Worm (Caenorhabditis elegans): Measurements from ENCODE around the gene F21D9.3.

Gene F21D9.3

DNA sequence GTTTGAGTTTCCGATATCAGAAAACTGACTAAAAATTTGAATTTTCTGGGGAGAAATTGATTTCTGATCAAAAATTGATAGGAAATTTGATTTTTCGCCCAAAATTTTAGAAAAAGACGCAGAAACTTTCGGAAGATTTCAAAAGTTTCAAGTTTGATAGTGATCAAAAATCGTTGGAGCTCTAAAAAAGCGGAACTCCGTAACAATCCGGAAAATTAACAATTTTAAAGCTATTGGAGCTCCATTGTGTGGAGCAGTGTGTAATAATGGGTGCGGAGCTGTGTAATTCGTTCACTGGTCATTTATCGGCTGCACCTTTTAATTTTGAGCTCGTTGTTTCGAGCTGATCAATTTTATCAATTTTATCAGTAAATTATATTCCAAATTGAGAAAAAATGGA is 4.0 kb downstream of the F21D9.3 start, which contains the start of gene F21D9.4:
F21D9.4 (plus strand) TSS at position 301 of the 400 bp plus-strand sequence.
- TF ChIP-seq nhr-12 (tag; optimal IDR thresholded peaks at IDR 0.05), result no peak
- TF ChIP-seq nfya-1 (tag; optimal IDR thresholded peaks at IDR 0.05; ENCODE audit: insufficient read depth), result no peak
- no peak for TF ChIP-seq snpc-4 (tag; optimal IDR thresholded peaks at IDR 0.05)
- no peak for TF ChIP-seq eor-1 (tag; optimal IDR thresholded peaks at IDR 0.05)
- no peak for TF ChIP-seq ceh-16 (tag; optimal IDR thresholded peaks at IDR 0.05)
- no peak for TF ChIP-seq aly-2 (tag; optimal IDR thresholded peaks at IDR 0.05)
- TF ChIP-seq elt-1 (tag; optimal IDR thresholded peaks at IDR 0.05), result no peak
- TF ChIP-seq nhr-77 (tag; optimal IDR thresholded peaks at IDR 0.05), result no peak

DNA sequence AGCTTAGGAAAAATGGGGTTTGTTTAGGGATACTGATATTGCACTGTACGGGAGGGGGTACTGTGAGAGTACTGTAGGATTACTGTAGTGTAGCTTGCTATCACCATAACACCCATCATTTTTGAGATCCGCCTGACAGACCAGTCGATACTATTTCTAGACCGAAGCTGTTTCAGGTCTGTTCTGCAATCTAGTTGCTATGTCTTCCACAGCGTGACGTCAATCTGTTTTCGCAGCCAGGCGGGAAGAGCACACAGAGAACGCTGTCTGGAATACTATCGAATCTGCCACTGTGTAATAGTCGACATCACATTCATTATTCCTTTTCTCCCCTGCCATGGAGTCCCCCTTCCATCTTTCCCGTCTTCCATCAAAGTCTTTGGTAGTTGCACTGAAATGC is 5.7 kb downstream of the F21D9.3 start, which contains the start of gene F21D9.11:
F21D9.11 (plus strand) TSS at position 301 of the 400 bp plus-strand sequence.
- TF ChIP-seq nhr-12 (tag; optimal IDR thresholded peaks at IDR 0.05) (no peak), nhr-76 (tag; optimal IDR thresholded peaks at IDR 0.05) (no peak), ama-1 (optimal IDR thresholded peaks at IDR 0.05) (no peak), egl-27 (tag; optimal IDR thresholded peaks at IDR 0.05) (no peak)

DNA sequence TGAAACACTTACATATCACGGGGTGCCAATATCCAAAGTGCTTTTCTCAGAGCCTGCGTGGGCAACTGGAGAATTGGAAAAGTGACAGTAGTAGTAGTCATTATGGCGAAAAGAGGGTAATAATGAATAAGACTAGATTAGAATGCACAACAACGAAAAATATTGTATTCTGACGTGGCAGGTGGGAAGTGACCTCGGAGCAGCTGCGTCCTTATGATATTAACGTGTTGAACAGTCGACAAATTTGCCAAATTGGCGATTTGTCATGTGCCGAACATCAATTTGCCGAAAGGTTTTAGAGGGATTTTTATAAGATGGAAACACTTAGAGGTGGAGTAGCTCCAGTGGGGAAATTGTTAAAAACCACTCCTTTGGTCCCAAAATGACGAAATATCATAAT is 6.6 kb downstream of the F21D9.3 start, which contains the start of gene str-81:
str-81 (minus strand) TSS at position 101 of the 400 bp plus-strand sequence.
- no peak for TF ChIP-seq fkh-10 (GFP tag; optimal IDR thresholded peaks at IDR 0.05)
- no peak for TF ChIP-seq egl-5 (tag; optimal IDR thresholded peaks at IDR 0.05)
- no peak for TF ChIP-seq mml-1 (tag; optimal IDR thresholded peaks at IDR 0.05)
- TF ChIP-seq lsy-12 (tag; optimal IDR thresholded peaks at IDR 0.05), result no peak
- TF ChIP-seq ztf-11 (tag; optimal IDR thresholded peaks at IDR 0.05), result no peak
- no peak for TF ChIP-seq pha-4 (tag; optimal IDR thresholded peaks at IDR 0.05)
- no peak for TF ChIP-seq nhr-12 (tag; optimal IDR thresholded peaks at IDR 0.05)
- TF ChIP-seq mdl-1 (tag; optimal IDR thresholded peaks at IDR 0.05), result no peak
- no peak for TF ChIP-seq nhr-11 (tag; optimal IDR thresholded peaks at IDR 0.05)
- no peak for TF ChIP-seq ceh-16 (tag; optimal IDR thresholded peaks at IDR 0.05)
- TF ChIP-seq elt-3 (tag; optimal IDR thresholded peaks at IDR 0.05), result no peak
- TF ChIP-seq pqm-1 (tag; optimal IDR thresholded peaks at IDR 0.05), result no peak
- no peak for TF ChIP-seq eor-1 (tag; optimal IDR thresholded peaks at IDR 0.05)
- no peak for TF ChIP-seq nhr-237 (tag; optimal IDR thresholded peaks at IDR 0.05)
- no peak for TF ChIP-seq ZK546.5 (tag; optimal IDR thresholded peaks at IDR 0.05)
- no peak for TF ChIP-seq zag-1 (tag; optimal IDR thresholded peaks at IDR 0.05)
- TF ChIP-seq fos-1 (tag; optimal IDR thresholded peaks at IDR 0.05), result no peak
- TF ChIP-seq daf-12 (tag; optimal IDR thresholded peaks at IDR 0.05), result no peak
- TF ChIP-seq unc-39 (tag; optimal IDR thresholded peaks at IDR 0.05), result no peak
- TF ChIP-seq unc-62 (GFP tag; optimal IDR thresholded peaks at IDR 0.05), result no peak

DNA sequence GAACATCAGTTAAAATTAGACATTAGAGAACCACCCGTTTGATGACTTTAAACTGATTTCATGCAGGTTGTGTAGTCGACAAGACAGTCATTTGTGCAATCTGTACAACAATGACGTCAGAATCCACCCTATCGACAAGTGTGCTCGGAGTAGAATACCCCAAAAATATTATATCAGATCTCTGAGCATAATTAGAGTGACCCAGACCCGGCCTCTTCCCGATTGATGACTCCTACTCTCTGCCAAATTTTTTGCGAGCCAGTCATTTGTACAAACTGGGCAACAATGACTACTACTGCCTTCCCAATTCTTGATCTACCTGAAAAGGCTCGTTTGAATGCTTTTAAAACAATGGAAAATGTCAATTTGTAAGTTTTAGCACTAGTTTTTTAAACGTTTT is 17.4 kb downstream of the F21D9.3 start, which contains the start of the genes fbxb-115 and fbxb-1:
fbxb-115 (minus strand) TSS at position 101 of the 400 bp plus-strand sequence.
fbxb-1 (plus strand) TSS at position 226 of the 400 bp plus-strand sequence.
- TF ChIP-seq nhr-23 (tag; optimal IDR thresholded peaks at IDR 0.05) (no peak), R02D3.7 (tag; optimal IDR thresholded peaks at IDR 0.05) (no peak), aly-2 (tag; optimal IDR thresholded peaks at IDR 0.05) (no peak), lin-15B (tag; optimal IDR thresholded peaks at IDR 0.05) (no peak), elt-2 (tag; optimal IDR thresholded peaks at IDR 0.05) (no peak), nhr-77 (tag; optimal IDR thresholded peaks at IDR 0.05) (no peak), sea-2 (GFP tag; optimal IDR thresholded peaks at IDR 0.05) (no peak), eor-1 (tag; optimal IDR thresholded peaks at IDR 0.05) (no peak), nhr-76 (tag; optimal IDR thresholded peaks at IDR 0.05) (no peak), nhr-12 (tag; optimal IDR thresholded peaks at IDR 0.05) (no peak), elt-3 (tag; optimal IDR thresholded peaks at IDR 0.05) (no peak), egl-27 (tag; optimal IDR thresholded peaks at IDR 0.05) (no peak), fkh-10 (GFP tag; optimal IDR thresholded peaks at IDR 0.05) (no peak), ceh-16 (tag; optimal IDR thresholded peaks at IDR 0.05) (no peak), ceh-9 (tag; optimal IDR thresholded peaks at IDR 0.05) (no peak), unc-62 (GFP tag; optimal IDR thresholded peaks at IDR 0.05) (no peak), nhr-43 (tag; optimal IDR thresholded peaks at IDR 0.05; ENCODE audit: poor library complexity, severe bottlenecking) (no peak)

DNA sequence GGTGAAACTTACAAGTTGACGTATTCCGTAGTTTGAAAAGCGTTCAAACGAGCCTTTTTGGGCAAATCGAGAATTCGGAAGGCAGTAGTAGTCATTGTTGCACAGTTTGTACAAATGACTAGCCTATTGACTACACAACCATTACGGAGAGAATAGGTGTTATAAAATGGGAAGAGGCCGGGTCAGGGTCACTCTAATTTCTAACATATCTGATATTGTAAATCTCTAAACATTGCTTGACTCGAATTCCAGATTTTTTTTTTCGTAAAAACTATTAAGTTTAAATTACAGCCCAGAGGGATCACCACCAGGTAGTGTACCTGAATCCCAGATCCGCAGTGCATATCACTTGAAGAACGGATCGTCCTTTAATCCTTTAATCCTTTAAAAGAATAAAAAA is 20.3 kb downstream of the F21D9.3 start, which contains the start of gene fbxb-2:
fbxb-2 (minus strand) TSS at position 101 of the 400 bp plus-strand sequence.
- no peak for TF ChIP-seq ceh-9 (tag; optimal IDR thresholded peaks at IDR 0.05)
- TF ChIP-seq nhr-77 (tag; optimal IDR thresholded peaks at IDR 0.05), result no peak
- no peak for TF ChIP-seq elt-1 (tag; optimal IDR thresholded peaks at IDR 0.05)
- no peak for TF ChIP-seq R02D3.7 (tag; optimal IDR thresholded peaks at IDR 0.05)
- TF ChIP-seq nfya-1 (tag; optimal IDR thresholded peaks at IDR 0.05; ENCODE audit: insufficient read depth), result no peak
- TF ChIP-seq unc-62 (GFP tag; optimal IDR thresholded peaks at IDR 0.05), result no peak
